Worm (Caenorhabditis elegans): Measurements from ENCODE around the gene lea-1.
A peak's percentile ranks its signal among the peaks of the same experiment; 100 is the strongest.

lea-1 gene

ce11 chrV:9984821-9985220 is 26.9 kb upstream of the lea-1 start (continued):
- TF ChIP-seq nhr-48 (tag; optimal IDR thresholded peaks at IDR 0.05) (no peak), mdt-29 (GFP tag; IDR thresholded peaks at IDR 0.05) (no peak), hlh-11 (tag; optimal IDR thresholded peaks at IDR 0.05) (peak; percentile 52), arid-1 (GFP tag; conservative IDR thresholded peaks at IDR 0.05) (no peak), lin-29 (GFP tag; IDR thresholded peaks at IDR 0.05) (no peak), F44E2.7 (GFP tag; IDR thresholded peaks at IDR 0.05) (no peak), hlh-30 (tag; optimal IDR thresholded peaks at IDR 0.05; ENCODE audit: insufficient read depth) (peak; percentile 53), ztf-7 (tag; optimal IDR thresholded peaks at IDR 0.05) (peak; percentile 25), madf-5 (GFP tag; IDR thresholded peaks at IDR 0.05) (no peak), ceh-28 (tag; optimal IDR thresholded peaks at IDR 0.05) (no peak), lsy-2 (tag; optimal IDR thresholded peaks at IDR 0.05) (peak in 1 of 2 experiments; percentile 15), mdl-1 (tag; optimal IDR thresholded peaks at IDR 0.05) (peak in 1 of 2 experiments; percentile 27), lir-3 (tag; optimal IDR thresholded peaks at IDR 0.05) (no peak), php-3 (GFP tag; IDR thresholded peaks at IDR 0.05) (no peak), fos-1 (tag; optimal IDR thresholded peaks at IDR 0.05) (no peak), duxl-1 (tag; optimal IDR thresholded peaks at IDR 0.05; ENCODE audit: poor library complexity) (no peak), dmd-6 (GFP tag; IDR thresholded peaks at IDR 0.05) (peak; percentile 59), snpc-1.2 (GFP tag; IDR thresholded peaks at IDR 0.05) (no peak), F49E8.2 (tag; optimal IDR thresholded peaks at IDR 0.05; ENCODE audit: borderline replicate concordance) (no peak), ceh-44 (GFP tag; IDR thresholded peaks at IDR 0.05) (no peak), madf-9 (GFP tag; conservative IDR thresholded peaks at IDR 0.05) (no peak), jun-1 (tag; optimal IDR thresholded peaks at IDR 0.05) (no peak), mes-2 (tag; optimal IDR thresholded peaks at IDR 0.05; ENCODE audit: poor library complexity, severe bottlenecking) (peak; percentile 13), D1046.2 (GFP tag; IDR thresholded peaks at IDR 0.05) (no peak), pqm-1 (tag; optimal IDR thresholded peaks at IDR 0.05) (peak; percentile 42), spr-3 (GFP tag; optimal IDR thresholded peaks at IDR 0.05) (no peak), ces-1 (GFP tag; optimal IDR thresholded peaks at IDR 0.05) (no peak), hmg-1.1 (GFP tag; IDR thresholded peaks at IDR 0.05) (no peak), Y5F2A.4 (GFP tag; optimal IDR thresholded peaks at IDR 0.05) (no peak), lin-39 (tag; optimal IDR thresholded peaks at IDR 0.05) (no peak), unc-39 (tag; optimal IDR thresholded peaks at IDR 0.05) (no peak), vab-7 (GFP tag; IDR thresholded peaks at IDR 0.05) (no peak), gei-8 (GFP tag; optimal IDR thresholded peaks at IDR 0.05) (no peak), nhr-11 (tag; optimal IDR thresholded peaks at IDR 0.05) (peak; percentile 90), dmd-8 (GFP tag; IDR thresholded peaks at IDR 0.05) (no peak), zag-1 (tag; optimal IDR thresholded peaks at IDR 0.05) (no peak), nhr-6 (tag; optimal IDR thresholded peaks at IDR 0.05) (peak; percentile 2), pha-4 (GFP tag; IDR thresholded peaks at IDR 0.05) (no peak), pha-4 (tag; optimal IDR thresholded peaks at IDR 0.05) (peak; percentile 6), daf-8 (GFP tag; IDR thresholded peaks at IDR 0.05) (no peak), lin-1 (GFP tag; IDR thresholded peaks at IDR 0.05) (no peak), nhr-25 (tag; optimal IDR thresholded peaks at IDR 0.05; ENCODE audit: borderline replicate concordance, insufficient read depth) (no peak), mep-1 (tag; optimal IDR thresholded peaks at IDR 0.05) (peak; percentile 40), ZK337.2 (GFP tag; IDR thresholded peaks at IDR 0.05) (no peak), lin-15B (tag; optimal IDR thresholded peaks at IDR 0.05) (no peak), aha-1 (tag) (no peak), nhr-42 (GFP tag; IDR thresholded peaks at IDR 0.05) (no peak), daf-19 (GFP tag; conservative IDR thresholded peaks at IDR 0.05) (no peak), snpc-4 (tag; optimal IDR thresholded peaks at IDR 0.05) (no peak), ama-1 (optimal IDR thresholded peaks at IDR 0.05) (no peak), nhr-237 (tag; optimal IDR thresholded peaks at IDR 0.05) (no peak), lim-7 (GFP tag; IDR thresholded peaks at IDR 0.05) (no peak), F26F4.8 (GFP tag; conservative IDR thresholded peaks at IDR 0.05) (no peak)

All from whole organism, L4 larva.